Fruit fly (Drosophila melanogaster): Measurements from ENCODE around the gene Nt5a.

DNA sequence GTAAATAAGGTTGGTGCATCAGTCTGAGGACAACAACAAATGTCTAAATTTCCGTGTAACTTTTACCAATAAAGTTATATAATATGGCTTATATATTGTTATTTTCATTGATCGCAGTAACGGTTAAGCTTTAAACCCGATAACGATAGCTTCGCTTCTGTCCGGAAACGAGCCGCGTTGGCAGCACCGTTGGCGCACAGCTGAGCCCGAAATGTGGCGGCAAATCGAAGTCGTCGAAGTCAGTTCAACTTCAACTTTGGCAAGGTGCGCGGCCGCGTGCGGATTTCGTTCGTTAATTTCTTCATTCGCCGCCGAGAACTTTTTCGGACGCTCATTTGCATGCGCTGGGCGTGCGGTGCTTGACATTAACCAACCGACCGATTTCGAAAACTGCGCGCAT, 11.0 kb upstream of the Nt5a start, which contains the start of gene Myo61F:
- TF ChIP-seq insv (optimal IDR thresholded peaks at IDR 0.05) (no peak), Sin3A (optimal IDR thresholded peaks at IDR 0.05) (no peak), psq (optimal IDR thresholded peaks at IDR 0.05) (no peak), h (optimal IDR thresholded peaks at IDR 0.05) (no peak)
